Fruit fly (Drosophila melanogaster) whole organism, prepupa: ENCODE results near the gene Obp99a.

Experiments used
- CG11902 ChIP-seq: fragments of 200-800 bp; sonication (Bioruptor generic); optimal IDR thresholded peaks from 3 replicates; lab custom pipeline; 2016; ENCODE audit warnings: missing biosample characterization, missing genetic modification characterization
- CG15336 ChIP-seq: fragments of 200-800 bp; sonication (Bioruptor generic); IDR thresholded peaks from 2 replicates; pipeline ENCODE4 v1.3.6; 2022; ENCODE audit warnings: missing biosample characterization, missing genetic modification characterization
- CG6276 ChIP-seq: fragments of 200-800 bp; sonication (Bioruptor generic); optimal IDR thresholded peaks from 2 replicates; lab custom pipeline; 2017; ENCODE audit warnings: missing biosample characterization, mild to moderate bottlenecking, missing genetic modification characterization
- Eip75B ChIP-seq: fragments of 200-800 bp; sonication (Bioruptor generic); optimal IDR thresholded peaks from 3 replicates; lab custom pipeline; 2016; ENCODE audit warnings: missing biosample characterization, missing genetic modification characterization
- Eip93F ChIP-seq: fragments of 200-800 bp; sonication (Bioruptor generic); optimal IDR thresholded peaks from 2 replicates; lab custom pipeline; 2016; ENCODE audit warnings: missing biosample characterization, mild to moderate bottlenecking, missing genetic modification characterization
- Hr39 ChIP-seq: fragments of 200-800 bp; sonication (Bioruptor generic); optimal IDR thresholded peaks from 2 replicates; lab custom pipeline; 2016; ENCODE audit warnings: missing biosample characterization, missing genetic modification characterization
- eg ChIP-seq: fragments of 200-800 bp; sonication (Bioruptor generic); IDR thresholded peaks from 3 replicates; pipeline ENCODE4 v1.3.6; 2022; ENCODE audit warnings: missing biosample characterization, missing genetic modification characterization
- fd59A ChIP-seq: fragments of 200-800 bp; sonication (Bioruptor generic); optimal IDR thresholded peaks from 2 replicates; lab custom pipeline; 2017; ENCODE audit warnings: missing biosample characterization, mild to moderate bottlenecking, missing genetic modification characterization, missing genetic modification reagents
- pdm3 ChIP-seq: fragments of 200-800 bp; sonication (Bioruptor generic); optimal IDR thresholded peaks from 3 replicates; lab custom pipeline; 2016; ENCODE audit warnings: missing biosample characterization, missing genetic modification characterization
- salr ChIP-seq, 2 experiments: fragments of 200-800 bp; sonication (Bioruptor generic); optimal IDR thresholded peaks; 3 replicates each; lab custom pipeline; 2016 to 2018; ENCODE audit warnings: missing biosample characterization in 2 of 2, missing genetic modification characterization in 2 of 2, mild to moderate bottlenecking in 1 of 2

DNA sequence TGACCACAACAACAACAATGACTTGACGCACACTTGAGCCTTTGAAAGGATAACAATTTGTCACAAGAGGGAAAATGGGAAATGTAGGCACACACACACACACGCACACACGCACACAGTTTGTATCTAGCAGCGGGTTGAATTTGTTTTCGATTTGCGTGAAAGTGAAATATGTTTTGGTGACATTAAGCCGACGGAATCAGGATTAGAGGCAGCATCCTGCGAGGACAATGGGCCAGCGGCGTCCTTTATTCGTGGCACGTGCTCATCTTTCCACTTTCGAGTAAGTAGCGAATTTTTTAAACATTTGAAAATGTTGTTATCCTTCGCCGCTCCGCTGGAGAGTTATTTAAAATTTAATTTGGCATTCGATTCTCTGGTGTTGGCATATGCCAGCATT is 35.8 kb downstream of the Obp99a start:
- TF ChIP-seq eg (GFP tag; lab: Robert Waterston, UW) (no peak), Hr39 (no peak), pdm3 (GFP tag; lab: Kevin White, UChicago) (no peak), CG15336 (no peak), Eip75B (GFP tag; lab: Kevin White, UChicago) (no peak), Eip93F (GFP tag; lab: Kevin White, UChicago) (no peak), CG11902 (no peak), salr (GFP tag; optimal IDR thresholded peaks at IDR 0.05; lab: Kevin White, UChicago) (no peak), CG6276 (GFP tag; lab: Kevin White, UChicago) (no peak), fd59A (no peak)
